Fruit fly (Drosophila melanogaster) whole organism, embryonic: ENCODE measurements around the gene CG45045.

Experiments used
- Ada2b ChIP-seq: fragments of 200-800 bp; sonication (Bioruptor generic); IDR thresholded peaks from 2 replicates; pipeline ENCODE4 v1.3.6; 2022; ENCODE audit warnings: missing biosample characterization, missing genetic modification characterization
- B-H1 ChIP-seq: fragments of 200-800 bp; sonication (Bioruptor generic); IDR thresholded peaks from 3 replicates; pipeline ENCODE4 v1.3.6; 2022; ENCODE audit warnings: missing biosample characterization, missing genetic modification characterization
- CG10565 ChIP-seq: fragments of 200-800 bp; sonication (Bioruptor generic); optimal IDR thresholded peaks from 3 replicates; lab custom pipeline; 2016; ENCODE audit warnings: missing biosample characterization, mild to moderate bottlenecking, missing genetic modification characterization
- CG11504 ChIP-seq: fragments of 200-800 bp; sonication (Bioruptor generic); optimal IDR thresholded peaks from 3 replicates; lab custom pipeline; 2019; ENCODE audit warnings: missing biosample characterization, mild to moderate bottlenecking, missing genetic modification characterization, moderate library complexity
- CG12391 ChIP-seq: fragments of 200-800 bp; sonication (Bioruptor generic); optimal IDR thresholded peaks from 3 replicates; lab custom pipeline; 2018; ENCODE audit warnings: missing biosample characterization, mild to moderate bottlenecking, missing genetic modification characterization, moderate library complexity
- CG15479 ChIP-seq: fragments of 200-800 bp; sonication (Bioruptor generic); optimal IDR thresholded peaks from 3 replicates; lab custom pipeline; 2019; ENCODE audit warnings: missing biosample characterization, mild to moderate bottlenecking, missing genetic modification characterization, moderate library complexity
- CG16863 ChIP-seq: fragments of 200-800 bp; sonication (Bioruptor generic); optimal IDR thresholded peaks from 3 replicates; lab custom pipeline; 2016; ENCODE audit warnings: missing biosample characterization, missing genetic modification characterization
- CG17186 ChIP-seq: fragments of 200-800 bp; sonication (Bioruptor generic); optimal IDR thresholded peaks from 3 replicates; lab custom pipeline; 2017; ENCODE audit warnings: missing biosample characterization, missing genetic modification reagents, missing genetic modification characterization
- CG18599 ChIP-seq: fragments of 200-800 bp; sonication (Bioruptor generic); optimal IDR thresholded peaks from 3 replicates; lab custom pipeline; 2017; ENCODE audit warnings: missing biosample characterization, missing genetic modification characterization, mild to moderate bottlenecking, moderate library complexity, missing genetic modification reagents
- CG31388 ChIP-seq: fragments of 200-800 bp; sonication (Bioruptor generic); optimal IDR thresholded peaks from 2 replicates; lab custom pipeline; 2016; ENCODE audit warnings: missing biosample characterization, missing genetic modification characterization
- CG3281 ChIP-seq: fragments of 200-800 bp; sonication (Bioruptor generic); optimal IDR thresholded peaks from 3 replicates; lab custom pipeline; 2017; ENCODE audit warnings: missing biosample characterization, mild to moderate bottlenecking, missing genetic modification characterization
- CG3407 ChIP-seq: fragments of 200-800 bp; sonication (Bioruptor generic); optimal IDR thresholded peaks from 2 replicates; lab custom pipeline; 2018; ENCODE audit warnings: missing biosample characterization, mild to moderate bottlenecking, missing genetic modification characterization
- CG34422 ChIP-seq: fragments of 200-800 bp; sonication (Bioruptor generic); IDR thresholded peaks from 3 replicates; pipeline ENCODE4 v1.3.6; 2022; ENCODE audit warnings: missing biosample characterization, missing genetic modification characterization
- CG5180 ChIP-seq: fragments of 200-800 bp; sonication (Bioruptor generic); optimal IDR thresholded peaks from 3 replicates; lab custom pipeline; 2017; ENCODE audit warnings: missing biosample characterization, missing genetic modification characterization, mild to moderate bottlenecking, moderate library complexity, missing genetic modification reagents
- CG7357 ChIP-seq: fragments of 200-800 bp; sonication (Bioruptor generic); IDR thresholded peaks from 3 replicates; pipeline ENCODE4 v1.3.6; 2022; ENCODE audit warnings: missing biosample characterization, missing genetic modification characterization
- CG7556 ChIP-seq: fragments of 200-800 bp; sonication (Bioruptor generic); optimal IDR thresholded peaks from 2 replicates; lab custom pipeline; 2017; ENCODE audit warnings: missing biosample characterization, mild to moderate bottlenecking, missing genetic modification characterization
- CG7987 ChIP-seq: fragments of 200-800 bp; sonication (Bioruptor generic); optimal IDR thresholded peaks from 2 replicates; lab custom pipeline; 2018; ENCODE audit warnings: missing biosample characterization, mild to moderate bottlenecking, missing genetic modification characterization, moderate library complexity
- Dfd ChIP-seq, 2 experiments: fragments of >200 bp; optimal IDR thresholded peaks; 2 replicates each; lab custom pipeline; 2017; ENCODE audit warnings: missing biosample characterization in 2 of 2, missing genetic modification characterization in 2 of 2
- Doc3 ChIP-seq: fragments of 200-800 bp; sonication (Bioruptor generic); IDR thresholded peaks from 3 replicates; pipeline ENCODE4 v1.3.6; 2022; ENCODE audit warnings: missing biosample characterization, missing genetic modification characterization; ENCODE audit not compliant: partially characterized antibody
- E2f1 ChIP-seq: fragments of 200-800 bp; sonication (Bioruptor generic); IDR thresholded peaks from 2 replicates; pipeline ENCODE4 v1.3.6; 2022; ENCODE audit warnings: missing biosample characterization, missing genetic modification characterization
- Ets97D ChIP-seq: fragments of 200-800 bp; sonication (Bioruptor generic); optimal IDR thresholded peaks from 3 replicates; lab custom pipeline; 2016; ENCODE audit warnings: missing biosample characterization, missing genetic modification characterization
- Fer2 ChIP-seq: fragments of 200-800 bp; sonication (Bioruptor generic); optimal IDR thresholded peaks from 2 replicates; lab custom pipeline; 2018; ENCODE audit warnings: missing biosample characterization, mild to moderate bottlenecking, missing genetic modification characterization, moderate library complexity
- Hmr ChIP-seq: fragments of 200-800 bp; sonication (Bioruptor generic); optimal IDR thresholded peaks from 3 replicates; lab custom pipeline; 2017; ENCODE audit warnings: mild to moderate bottlenecking, missing biosample characterization, missing genetic modification reagents, missing genetic modification characterization
- Hmx ChIP-seq: fragments of 200-800 bp; sonication (Bioruptor generic); optimal IDR thresholded peaks from 2 replicates; lab custom pipeline; 2016; ENCODE audit warnings: missing biosample characterization, missing genetic modification characterization
- MESR4 ChIP-seq: fragments of 200-800 bp; sonication (Bioruptor generic); optimal IDR thresholded peaks from 2 replicates; lab custom pipeline; 2018; ENCODE audit warnings: missing biosample characterization, mild to moderate bottlenecking, missing genetic modification characterization, moderate library complexity
- Meics ChIP-seq: fragments of 200-800 bp; sonication (Bioruptor generic); optimal IDR thresholded peaks from 2 replicates; lab custom pipeline; 2017; ENCODE audit warnings: missing biosample characterization, mild to moderate bottlenecking, missing genetic modification characterization
- Nf-YA ChIP-seq: fragments of 200-800 bp; sonication (Bioruptor generic); IDR thresholded peaks from 2 replicates; pipeline ENCODE4 v1.3.6; 2022; ENCODE audit warnings: missing biosample characterization, missing genetic modification characterization
- Taf1 ChIP-seq: fragments of 200-800 bp; sonication (Bioruptor generic); IDR thresholded peaks from 2 replicates; pipeline ENCODE4 v1.3.6; 2022; ENCODE audit warnings: missing biosample characterization, missing genetic modification characterization
- Usf ChIP-seq: fragments of 200-800 bp; sonication (Bioruptor generic); optimal IDR thresholded peaks from 2 replicates; lab custom pipeline; 2017; ENCODE audit warnings: missing genotype, missing biosample characterization, missing genetic modification characterization
- abd-A ChIP-seq: fragments of 200-800 bp; sonication (Bioruptor generic); optimal IDR thresholded peaks from 3 replicates; lab custom pipeline; 2019; ENCODE audit warnings: missing biosample characterization, mild to moderate bottlenecking, missing genetic modification characterization, moderate library complexity
- cato ChIP-seq: fragments of 200-800 bp; sonication (Bioruptor generic); optimal IDR thresholded peaks from 2 replicates; lab custom pipeline; 2016; ENCODE audit warnings: missing biosample characterization, missing genetic modification characterization, borderline replicate concordance
- corto ChIP-seq: fragments of 200-800 bp; sonication (Bioruptor generic); optimal IDR thresholded peaks from 2 replicates; lab custom pipeline; 2016; ENCODE audit warnings: missing biosample characterization, mild to moderate bottlenecking, missing genetic modification characterization, moderate library complexity
- crol ChIP-seq: fragments of 200-800 bp; sonication (Bioruptor generic); IDR thresholded peaks from 2 replicates; pipeline ENCODE4 v1.3.6; 2022; ENCODE audit warnings: missing biosample characterization, missing genetic modification characterization
- dmrt99B ChIP-seq: fragments of 200-800 bp; sonication (Bioruptor generic); optimal IDR thresholded peaks from 2 replicates; lab custom pipeline; 2018; ENCODE audit warnings: missing biosample characterization, mild to moderate bottlenecking, missing genetic modification characterization, moderate library complexity
- hb ChIP-seq: fragments of 200-800 bp; sonication (Bioruptor generic); IDR thresholded peaks from 3 replicates; pipeline ENCODE4 v1.3.6; 2022; ENCODE audit warnings: missing biosample characterization, missing genetic modification characterization; ENCODE audit not compliant: partially characterized antibody
- her ChIP-seq: fragments of 200-800 bp; sonication (Bioruptor generic); optimal IDR thresholded peaks from 2 replicates; lab custom pipeline; 2016; ENCODE audit warnings: missing biosample characterization, missing genetic modification characterization
- klu ChIP-seq: fragments of 200-800 bp; sonication (Bioruptor generic); IDR thresholded peaks from 2 replicates; pipeline ENCODE4 v1.3.6; 2022; ENCODE audit warnings: missing biosample characterization, missing genetic modification characterization
- org-1 ChIP-seq: fragments of 200-800 bp; sonication (Bioruptor generic); optimal IDR thresholded peaks from 2 replicates; lab custom pipeline; 2017; ENCODE audit warnings: missing biosample characterization, missing genetic modification characterization
- otp ChIP-seq: fragments of 200-800 bp; sonication (Bioruptor generic); IDR thresholded peaks from 3 replicates; pipeline ENCODE4, ENCODE4 v1.3.6; 2022; ENCODE audit warnings: missing biosample characterization, missing genetic modification characterization
- pum ChIP-seq: fragments of 200-800 bp; sonication (Bioruptor generic); optimal IDR thresholded peaks from 2 replicates; lab custom pipeline; 2016; ENCODE audit warnings: missing biosample characterization, missing genetic modification characterization
- sc ChIP-seq, 3 experiments: fragments of >200 bp in 2 of 3; fragments of 200-800 bp in 1 of 3; sonication (Bioruptor generic) in 1 of 3; optimal IDR thresholded peaks; 2 replicates in 2 of 3; 3 replicates in 1 of 3; lab custom pipeline; 2017; ENCODE audit warnings: mild to moderate bottlenecking in 1 of 3, missing biosample characterization in 1 of 3, missing genetic modification characterization in 1 of 3, missing genetic modification reagents in 1 of 3
- schlank ChIP-seq: fragments of 200-800 bp; sonication (Bioruptor generic); optimal IDR thresholded peaks from 2 replicates; lab custom pipeline; 2018; ENCODE audit warnings: missing biosample characterization, mild to moderate bottlenecking, missing genetic modification characterization
- scrt ChIP-seq: fragments of 200-800 bp; sonication (Bioruptor generic); optimal IDR thresholded peaks from 2 replicates; lab custom pipeline; 2018; ENCODE audit warnings: missing biosample characterization, mild to moderate bottlenecking, missing genetic modification characterization, moderate library complexity
- sim ChIP-seq: fragments of 200-800 bp; sonication (Bioruptor generic); IDR thresholded peaks from 2 replicates; pipeline ENCODE4 v1.3.6; 2022; ENCODE audit warnings: missing biosample characterization, missing genetic modification characterization
- sisA ChIP-seq: fragments of 200-800 bp; sonication (Bioruptor generic); IDR thresholded peaks from 2 replicates; pipeline ENCODE4 v1.3.6; 2022; ENCODE audit warnings: missing biosample characterization, missing genetic modification characterization
- sr ChIP-seq: fragments of 200-800 bp; sonication (Bioruptor generic); IDR thresholded peaks from 3 replicates; pipeline ENCODE4 v1.3.6; 2022; ENCODE audit warnings: missing biosample characterization, missing genetic modification characterization
- stwl ChIP-seq: fragments of 200-800 bp; sonication (Bioruptor generic); optimal IDR thresholded peaks from 3 replicates; lab custom pipeline; 2018; ENCODE audit warnings: missing biosample characterization, mild to moderate bottlenecking, missing genetic modification characterization, moderate library complexity
- trh ChIP-seq: fragments of 200-800 bp; sonication (Bioruptor generic); optimal IDR thresholded peaks from 2 replicates; lab custom pipeline; 2016; ENCODE audit warnings: missing biosample characterization, missing genetic modification characterization
- tup ChIP-seq: fragments of 200-800 bp; sonication (Bioruptor generic); optimal IDR thresholded peaks from 2 replicates; lab custom pipeline; 2016; ENCODE audit warnings: missing biosample characterization, mild to moderate bottlenecking, missing genetic modification characterization, moderate library complexity
- vvl ChIP-seq: fragments of 200-800 bp; sonication (Bioruptor generic); IDR thresholded peaks from 2 replicates; pipeline ENCODE4 v1.3.6; 2022; ENCODE audit warnings: missing biosample characterization, missing genetic modification characterization

The CG45045 gene

dm6 chr3R:17682244-17682773 is 14.9 kb downstream of the CG45045 start, which contains the start of the genes alt and CG7655 (continued):
- no peak for TF ChIP-seq trh (GFP tag; lab: Kevin White, UChicago)
- TF ChIP-seq Doc3: no peak
- no peak for TF ChIP-seq CG5180 (GFP tag; lab: Kevin White, UChicago)
- no peak for TF ChIP-seq hb (GFP tag; lab: Robert Waterston, UW)
- TF ChIP-seq dmrt99B (tag; lab: Kevin White, UChicago): no peak
- no peak for TF ChIP-seq abd-A (tag; lab: Kevin White, UChicago)
- TF ChIP-seq CG16863 (GFP tag; lab: Kevin White, UChicago): no peak
- TF ChIP-seq Ada2b: no peak
- TF ChIP-seq her: peak; percentile 58
- peak; percentile 67 for TF ChIP-seq CG17186 (GFP tag; lab: Kevin White, UChicago)
- no peak for TF ChIP-seq CG7987 (GFP tag; lab: Kevin White, UChicago)
- TF ChIP-seq Ets97D (GFP tag; lab: Kevin White, UChicago): peak; percentile 95
- TF ChIP-seq B-H1 (GFP tag; lab: Robert Waterston, UW): no peak
- no peak for TF ChIP-seq E2f1 (GFP tag; lab: Robert Waterston, UW)
- TF ChIP-seq vvl (GFP tag; lab: Robert Waterston, UW): no peak
- no peak for TF ChIP-seq sisA (GFP tag; lab: Robert Waterston, UW)
- TF ChIP-seq CG7556 (GFP tag; lab: Kevin White, UChicago): no peak
- no peak for TF ChIP-seq crol (GFP tag; lab: Robert Waterston, UW)
- TF ChIP-seq stwl (tag; lab: Kevin White, UChicago): peak; percentile 66
- TF ChIP-seq schlank: no peak
- TF ChIP-seq Fer2 (tag; lab: Kevin White, UChicago): no peak
- no peak for TF ChIP-seq otp (GFP tag; lab: Robert Waterston, UW)
- TF ChIP-seq CG3407: no peak
- TF ChIP-seq CG34422: no peak
- no peak for TF ChIP-seq Nf-YA (GFP tag; lab: Robert Waterston, UW)
- TF ChIP-seq sim (GFP tag; lab: Robert Waterston, UW): no peak
- peak; percentile 92 for TF ChIP-seq MESR4 (GFP tag; lab: Kevin White, UChicago)
- TF ChIP-seq cato: no peak
- no peak for TF ChIP-seq CG11504 (tag; lab: Kevin White, UChicago)
- no peak for TF ChIP-seq CG15479 (GFP tag; lab: Kevin White, UChicago)
- no peak for TF ChIP-seq Hmx (GFP tag; lab: Kevin White, UChicago)
- TF ChIP-seq CG10565 (GFP tag; lab: Kevin White, UChicago): no peak
- no peak for TF ChIP-seq Usf (GFP tag; lab: Kevin White, UChicago)
- peak; percentile 50 for TF ChIP-seq CG12391
- TF ChIP-seq tup: no peak
- no peak for TF ChIP-seq Meics
- no peak for TF ChIP-seq sc (optimal IDR thresholded peaks at IDR 0.05; lab: Kevin White, UChicago)
- TF ChIP-seq sc (GFP tag; optimal IDR thresholded peaks at IDR 0.05; lab: Kevin White, UChicago): no peak
- TF ChIP-seq scrt (GFP tag; lab: Kevin White, UChicago): no peak
- TF ChIP-seq CG18599: no peak
- TF ChIP-seq Dfd (GFP tag; optimal IDR thresholded peaks at IDR 0.05; lab: Kevin White, UChicago): no peak
- no peak for TF ChIP-seq Hmr (GFP tag; lab: Kevin White, UChicago)
- no peak for TF ChIP-seq klu (GFP tag; lab: Robert Waterston, UW)
- no peak for TF ChIP-seq corto (GFP tag; lab: Kevin White, UChicago)
- no peak for TF ChIP-seq pum (GFP tag; lab: Kevin White, UChicago)
- TF ChIP-seq CG7357 (GFP tag; lab: Robert Waterston, UW): no peak
- TF ChIP-seq CG3281 (GFP tag; lab: Kevin White, UChicago): no peak
- TF ChIP-seq org-1 (GFP tag; lab: Kevin White, UChicago): no peak
- no peak for TF ChIP-seq CG31388 (GFP tag; lab: Kevin White, UChicago)
- TF ChIP-seq sr (GFP tag; lab: Robert Waterston, UW): no peak
- no peak for TF ChIP-seq Taf1 (GFP tag; lab: Robert Waterston, UW)
